Worm (Caenorhabditis elegans): Measurements from ENCODE around the gene H08J19.1.

Gene H08J19.1

DNA sequence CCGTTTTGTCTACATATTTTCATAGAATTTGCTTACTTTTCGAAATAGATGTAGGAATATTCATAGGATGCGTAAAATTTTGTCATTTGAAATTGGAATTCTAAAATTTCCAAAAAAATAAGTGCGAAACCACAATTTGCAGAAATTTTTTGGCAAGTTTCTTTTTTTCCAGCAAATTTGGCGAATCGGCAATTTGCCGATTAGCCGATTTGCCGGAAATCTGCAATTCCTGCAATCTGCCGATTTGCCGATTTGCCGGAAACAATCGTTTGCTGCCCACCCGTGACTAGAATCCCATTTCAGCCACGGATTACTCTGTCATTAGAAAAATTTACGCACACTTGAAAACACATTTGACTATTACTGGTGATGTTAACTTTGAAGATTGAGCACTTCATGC lies 38.5 kb upstream of the H08J19.1 start:
- TF ChIP-seq attf-3 (GFP tag; conservative IDR thresholded peaks at IDR 0.05) (no peak), athp-1 (tag; optimal IDR thresholded peaks at IDR 0.05) (no peak), nfyb-1 (GFP tag; IDR thresholded peaks at IDR 0.05) (peak; percentile 56; the same call in 1 of the 2 replicates), rcor-1 (GFP tag; IDR thresholded peaks at IDR 0.05) (no peak), F39B2.1 (GFP tag; IDR thresholded peaks at IDR 0.05) (0 out of 2 replicates have a peak, but pooled peaks have one; percentile 23), Y53G8AR.9 (GFP tag; conservative IDR thresholded peaks at IDR 0.05) (0 out of 2 replicates have a peak, but pooled peaks have one; percentile 25), ekl-4 (GFP tag; IDR thresholded peaks at IDR 0.05) (0 out of 2 replicates have a peak, but pooled peaks have one; percentile 44), madf-6 (GFP tag; IDR thresholded peaks at IDR 0.05) (no peak), bed-2 (GFP tag; IDR thresholded peaks at IDR 0.05) (no peak), hmg-1.2 (GFP tag; IDR thresholded peaks at IDR 0.05) (0 out of 2 replicates have a peak, but pooled peaks have one; percentile 8), cebp-1 (GFP tag; IDR thresholded peaks at IDR 0.05) (no peak), cebp-1 (tag; optimal IDR thresholded peaks at IDR 0.05) (peak; percentile 15), mxl-1 (tag; optimal IDR thresholded peaks at IDR 0.05) (no peak)

DNA sequence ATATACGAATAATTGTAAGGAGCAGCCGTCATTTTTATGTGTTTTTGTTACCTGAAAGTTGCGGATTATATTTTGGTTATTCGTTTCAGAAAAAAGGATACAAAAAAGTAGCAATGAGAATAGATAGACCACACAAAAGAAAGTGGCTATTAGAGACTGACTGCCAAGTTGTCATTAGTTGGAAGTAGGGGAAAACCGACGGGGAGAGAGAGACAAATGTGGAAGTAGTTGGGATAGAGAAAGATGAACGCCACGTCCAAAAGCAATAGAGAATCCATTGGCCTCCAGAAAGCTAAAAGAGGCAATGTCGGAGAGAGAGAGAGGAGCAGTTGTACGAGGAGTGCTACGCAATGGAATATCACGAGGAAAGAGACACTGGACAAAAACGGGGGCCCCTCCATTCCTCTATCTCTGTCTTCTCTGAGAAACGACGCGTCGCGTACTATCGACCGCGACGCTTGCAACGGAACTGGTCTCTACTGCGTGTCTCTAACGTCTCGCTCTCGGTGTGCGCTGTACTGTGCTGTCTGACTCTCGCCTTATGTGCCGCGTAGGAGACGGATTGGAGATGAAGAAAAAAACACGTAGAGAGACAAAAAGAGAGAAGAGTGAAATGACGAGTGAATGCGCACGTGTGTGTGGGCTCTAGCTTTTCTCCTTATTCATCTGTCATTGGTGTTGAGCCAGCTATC lies 36.0 kb upstream of the H08J19.1 start, which contains the start of gene rab-14:
Gene rab-14 (minus strand): TSS at position 51 of the 692 bp plus-strand sequence.
- TF ChIP-seq mcd-1 (GFP tag; IDR thresholded peaks at IDR 0.05) (peak; percentile 53; the same call in 1 of the 2 replicates), ztf-6 (GFP tag; IDR thresholded peaks at IDR 0.05) (no peak), nhr-179 (tag; optimal IDR thresholded peaks at IDR 0.05) (no peak), ceh-91 (GFP tag; IDR thresholded peaks at IDR 0.05) (no peak), hmg-20 (GFP tag; IDR thresholded peaks at IDR 0.05) (peak; percentile 20; the same call in 1 of the 2 replicates), D2030.7 (GFP tag; IDR thresholded peaks at IDR 0.05) (no peak), lin-54 (GFP tag; optimal IDR thresholded peaks at IDR 0.05) (peak; percentile 28), ccch-3 (GFP tag; optimal IDR thresholded peaks at IDR 0.05) (no peak), chd-7 (tag; optimal IDR thresholded peaks at IDR 0.05) (peak; percentile 45), ama-1 (optimal IDR thresholded peaks at IDR 0.05) (no peak), ama-1 (GFP tag; optimal IDR thresholded peaks at IDR 0.05) (no peak), snpc-1.3 (tag; optimal IDR thresholded peaks at IDR 0.05; ENCODE audit: insufficient read depth) (no peak), snpc-4 (GFP tag; optimal IDR thresholded peaks at IDR 0.05) (no peak), snpc-4 (tag; optimal IDR thresholded peaks at IDR 0.05) (peak in 1 of 4 experiments; percentile 4), B0261.1 (tag; optimal IDR thresholded peaks at IDR 0.05) (no peak), nfyb-1 (GFP tag; IDR thresholded peaks at IDR 0.05) (peak; percentile 80), aptf-2 (GFP tag; conservative IDR thresholded peaks at IDR 0.05) (no peak), cebp-2 (GFP tag; IDR thresholded peaks at IDR 0.05) (no peak), Y67H2A.10 (GFP tag; conservative IDR thresholded peaks at IDR 0.05) (no peak), Y53F4B.3 (GFP tag; IDR thresholded peaks at IDR 0.05) (no peak), mxl-1 (tag; optimal IDR thresholded peaks at IDR 0.05) (no peak), nhr-90 (tag; optimal IDR thresholded peaks at IDR 0.05) (no peak), nhr-120 (GFP tag; IDR thresholded peaks at IDR 0.05) (no peak), madf-8 (GFP tag; conservative IDR thresholded peaks at IDR 0.05) (no peak), egl-18 (GFP tag; IDR thresholded peaks at IDR 0.05) (no peak), ceh-79 (tag; optimal IDR thresholded peaks at IDR 0.05) (no peak), hrde-1 (tag; optimal IDR thresholded peaks at IDR 0.05; ENCODE audit: borderline replicate concordance) (no peak), die-1 (tag; optimal IDR thresholded peaks at IDR 0.05) (no peak), ztf-26 (tag; optimal IDR thresholded peaks at IDR 0.05) (no peak), F37B4.10 (GFP tag; IDR thresholded peaks at IDR 0.05) (no peak), B0035.1 (tag; optimal IDR thresholded peaks at IDR 0.05) (no peak), F33H1.4 (GFP tag; IDR thresholded peaks at IDR 0.05) (no peak), C17E4.6 (GFP tag; IDR thresholded peaks at IDR 0.05) (no peak), zfh-2 (GFP tag; conservative IDR thresholded peaks at IDR 0.05) (peak; percentile 93), nfya-2 (GFP tag; IDR thresholded peaks at IDR 0.05) (no peak), rec-8 (tag; optimal IDR thresholded peaks at IDR 0.05) (no peak)
